Fruit fly (Drosophila melanogaster): ENCODE data around the gene Sh3beta.

dm6 chr3L:7376830-7377229 is 7.8 kb upstream of the Sh3beta start:
- TF ChIP-seq psq (optimal IDR thresholded peaks at IDR 0.05): no peak
- TF ChIP-seq ttk (optimal IDR thresholded peaks at IDR 0.05): no peak
- TF ChIP-seq Sin3A (optimal IDR thresholded peaks at IDR 0.05): no peak
- no peak for TF ChIP-seq h (optimal IDR thresholded peaks at IDR 0.05)

Data from Kc167 (cell line).